Worm (Caenorhabditis elegans) whole organism, late embryonic: ENCODE data around the gene K05F1.8.

ENCODE experiments used
- C08G9.2 ChIP-seq: sonication (generic microtip); optimal IDR thresholded peaks from 2 replicates; lab custom pipeline; 2016; ENCODE audit warnings: mild to moderate bottlenecking, missing genetic modification characterization, moderate library complexity, missing compliant biosample characterization
- C38D4.7 ChIP-seq: fragments of 200-800 bp; sonication (Bioruptor generic); optimal IDR thresholded peaks from 2 replicates; lab custom pipeline; 2018; ENCODE audit warnings: mild to moderate bottlenecking, missing genetic modification characterization, moderate library complexity, missing compliant biosample characterization
- F13H6.1 ChIP-seq: sonication (generic microtip); optimal IDR thresholded peaks from 2 replicates; lab custom pipeline; 2016; ENCODE audit warnings: missing genetic modification characterization, missing compliant biosample characterization
- K09A11.1 ChIP-seq: sonication (generic microtip); optimal IDR thresholded peaks from 2 replicates; lab custom pipeline; 2017; ENCODE audit warnings: antibody characterized with exemption, mild to moderate bottlenecking, missing genetic modification characterization, missing compliant biosample characterization; ENCODE audit not compliant: insufficient read depth
- T23F11.4 ChIP-seq: fragments of 200-800 bp; sonication (Bioruptor generic); optimal IDR thresholded peaks from 2 replicates; lab custom pipeline; 2018; ENCODE audit warnings: mild to moderate bottlenecking, missing genetic modification characterization, missing compliant biosample characterization
- ama-1 ChIP-seq: fragments of 150-350 bp; optimal IDR thresholded peaks from 2 replicates; lab custom pipeline; 2014
- ceh-14 ChIP-seq: sonication (generic microtip); optimal IDR thresholded peaks from 2 replicates; lab custom pipeline; 2016; ENCODE audit warnings: missing genotype, missing genetic modification characterization, missing compliant biosample characterization
- ceh-18 ChIP-seq: sonication (generic microtip); optimal IDR thresholded peaks from 2 replicates; lab custom pipeline; 2016; ENCODE audit warnings: missing genetic modification characterization, missing compliant biosample characterization
- ceh-19 ChIP-seq: fragments of 200-800 bp; sonication (Bioruptor generic); optimal IDR thresholded peaks from 2 replicates; lab custom pipeline; 2018; ENCODE audit warnings: mild to moderate bottlenecking, missing genetic modification characterization, missing compliant biosample characterization
- ceh-2 ChIP-seq: sonication (generic microtip); optimal IDR thresholded peaks from 2 replicates; lab custom pipeline; 2016; ENCODE audit warnings: missing genotype, missing genetic modification characterization, missing compliant biosample characterization
- ceh-24 ChIP-seq: sonication (generic microtip); optimal IDR thresholded peaks from 2 replicates; lab custom pipeline; 2016; ENCODE audit warnings: mild to moderate bottlenecking, missing genetic modification characterization, missing compliant biosample characterization
- ceh-30 ChIP-seq: fragments of 150-350 bp; optimal IDR thresholded peaks from 2 replicates; lab custom pipeline; 2014; ENCODE audit warnings: missing biosample characterization, missing genetic modification characterization
- ceh-31 ChIP-seq: sonication (generic microtip); optimal IDR thresholded peaks from 2 replicates; lab custom pipeline; 2016; ENCODE audit warnings: missing genetic modification characterization, missing compliant biosample characterization
- ceh-34 ChIP-seq: sonication (generic microtip); optimal IDR thresholded peaks from 2 replicates; lab custom pipeline; 2016; ENCODE audit warnings: mild to moderate bottlenecking, missing genetic modification characterization, missing compliant biosample characterization
- ceh-6 ChIP-seq: fragments of 200-800 bp; sonication (Bioruptor generic); optimal IDR thresholded peaks from 2 replicates; lab custom pipeline; 2018; ENCODE audit warnings: mild to moderate bottlenecking, missing genetic modification characterization, missing compliant biosample characterization
- ceh-9 ChIP-seq: sonication (generic microtip); optimal IDR thresholded peaks from 2 replicates; lab custom pipeline; 2016; ENCODE audit warnings: mild to moderate bottlenecking, missing genetic modification characterization, inconsistent platforms, missing compliant biosample characterization
- che-1 ChIP-seq: sonication (generic microtip); optimal IDR thresholded peaks from 2 replicates; lab custom pipeline; 2016; ENCODE audit warnings: mild to moderate bottlenecking, missing genetic modification characterization, missing compliant biosample characterization
- dve-1 ChIP-seq: sonication (generic microtip); optimal IDR thresholded peaks from 2 replicates; lab custom pipeline; 2017; ENCODE audit warnings: antibody characterized with exemption, mild to moderate bottlenecking, missing genetic modification characterization, missing compliant biosample characterization
- elt-2 ChIP-seq: sonication (generic microtip); optimal IDR thresholded peaks from 2 replicates; lab custom pipeline; 2016; ENCODE audit warnings: missing genetic modification reagents, missing genetic modification characterization, missing compliant biosample characterization
- elt-4 ChIP-seq: sonication (generic microtip); optimal IDR thresholded peaks from 2 replicates; lab custom pipeline; 2016; ENCODE audit warnings: missing genetic modification characterization, missing compliant biosample characterization
- fkh-10 ChIP-seq: fragments of 150-350 bp; optimal IDR thresholded peaks from 2 replicates; lab custom pipeline; 2014; ENCODE audit warnings: missing biosample characterization, missing genetic modification reagents, missing genetic modification characterization
- fkh-6 ChIP-seq: sonication (generic microtip); optimal IDR thresholded peaks from 2 replicates; lab custom pipeline; 2016; ENCODE audit warnings: missing genetic modification characterization, missing compliant biosample characterization
- gmeb-2 ChIP-seq: sonication (generic microtip); optimal IDR thresholded peaks from 2 replicates; lab custom pipeline; 2016; ENCODE audit warnings: missing genetic modification characterization, inconsistent platforms, missing compliant biosample characterization
- hlh-13 ChIP-seq: fragments of 200-800 bp; sonication (Bioruptor generic); optimal IDR thresholded peaks from 2 replicates; lab custom pipeline; 2018; ENCODE audit warnings: mild to moderate bottlenecking, missing genetic modification characterization, missing compliant biosample characterization
- hlh-30 ChIP-seq: sonication (generic microtip); optimal IDR thresholded peaks from 2 replicates; lab custom pipeline; 2017; ENCODE audit warnings: antibody characterized with exemption, missing genetic modification characterization, missing compliant biosample characterization; ENCODE audit not compliant: insufficient read depth
- hlh-6 ChIP-seq: sonication (generic microtip); optimal IDR thresholded peaks from 2 replicates; lab custom pipeline; 2016; ENCODE audit warnings: missing genotype, missing genetic modification characterization, missing compliant biosample characterization
- hlh-8 ChIP-seq: sonication (generic microtip); optimal IDR thresholded peaks from 2 replicates; lab custom pipeline; 2016; ENCODE audit warnings: missing genotype, missing genetic modification characterization, missing compliant biosample characterization
- lim-6 ChIP-seq: sonication (generic microtip); optimal IDR thresholded peaks from 2 replicates; lab custom pipeline; 2016; ENCODE audit warnings: missing genetic modification characterization, missing compliant biosample characterization
- madf-2 ChIP-seq: sonication (generic microtip); optimal IDR thresholded peaks from 2 replicates; lab custom pipeline; 2017; ENCODE audit warnings: missing genetic modification characterization, missing compliant biosample characterization
- mec-3 ChIP-seq: sonication (generic microtip); optimal IDR thresholded peaks from 2 replicates; lab custom pipeline; 2016; ENCODE audit warnings: borderline replicate concordance, missing genetic modification characterization, missing compliant biosample characterization
- nfya-1 ChIP-seq: sonication (generic microtip); optimal IDR thresholded peaks from 2 replicates; lab custom pipeline; 2017; ENCODE audit warnings: missing genetic modification characterization, mild to moderate bottlenecking, missing compliant biosample characterization, antibody characterized with exemption, moderate library complexity
- nhr-11 ChIP-seq: fragments of 150-350 bp; optimal IDR thresholded peaks from 2 replicates; lab custom pipeline; 2014; ENCODE audit warnings: missing biosample characterization, missing genetic modification characterization
- nhr-232 ChIP-seq: sonication (generic microtip); optimal IDR thresholded peaks from 2 replicates; lab custom pipeline; 2016; ENCODE audit warnings: missing genetic modification characterization, missing compliant biosample characterization
- npax-4 ChIP-seq: sonication (generic microtip); optimal IDR thresholded peaks from 2 replicates; lab custom pipeline; 2016; ENCODE audit warnings: missing genetic modification characterization, missing compliant biosample characterization
- pag-3 ChIP-seq: sonication (generic microtip); optimal IDR thresholded peaks from 2 replicates; lab custom pipeline; 2016; ENCODE audit warnings: missing compliant biosample characterization, missing genetic modification characterization, borderline replicate concordance
- pat-9 ChIP-seq: fragments of 200-800 bp; sonication (Bioruptor generic); optimal IDR thresholded peaks from 2 replicates; lab custom pipeline; 2018; ENCODE audit warnings: mild to moderate bottlenecking, missing genetic modification characterization, moderate library complexity, missing compliant biosample characterization
- pax-1 ChIP-seq: fragments of 150-350 bp; optimal IDR thresholded peaks from 2 replicates; lab custom pipeline; 2014; ENCODE audit warnings: missing biosample characterization, missing genetic modification characterization
- pha-2 ChIP-seq: sonication (generic microtip); optimal IDR thresholded peaks from 2 replicates; lab custom pipeline; 2017; ENCODE audit warnings: mild to moderate bottlenecking, missing genetic modification characterization, missing compliant biosample characterization
- pqm-1 ChIP-seq: sonication (generic microtip); optimal IDR thresholded peaks from 2 replicates; lab custom pipeline; 2016; ENCODE audit warnings: missing genetic modification characterization, missing compliant biosample characterization
- ref-2 ChIP-seq: sonication (generic microtip); optimal IDR thresholded peaks from 2 replicates; lab custom pipeline; 2016; ENCODE audit warnings: missing genetic modification characterization, missing compliant biosample characterization
- sdc-2 ChIP-seq: sonication (generic microtip); optimal IDR thresholded peaks from 2 replicates; lab custom pipeline; 2016; ENCODE audit warnings: missing genotype, missing genetic modification characterization, missing compliant biosample characterization
- sox-4 ChIP-seq: sonication (generic microtip); optimal IDR thresholded peaks from 2 replicates; lab custom pipeline; 2017; ENCODE audit warnings: mild to moderate bottlenecking, missing genetic modification characterization, inconsistent platforms, missing compliant biosample characterization
- syd-9 ChIP-seq: sonication (generic microtip); optimal IDR thresholded peaks from 2 replicates; lab custom pipeline; 2016; ENCODE audit warnings: mild to moderate bottlenecking, missing genetic modification characterization, moderate library complexity, missing compliant biosample characterization
- tbx-7 ChIP-seq: sonication (generic microtip); optimal IDR thresholded peaks from 2 replicates; lab custom pipeline; 2016; ENCODE audit warnings: missing genotype, missing genetic modification characterization, missing compliant biosample characterization
- ttx-3 ChIP-seq: sonication (generic microtip); optimal IDR thresholded peaks from 2 replicates; lab custom pipeline; 2016; ENCODE audit warnings: missing genetic modification reagents, missing genetic modification characterization, missing compliant biosample characterization
- unc-3 ChIP-seq, 2 experiments: fragments of 200-800 bp in 1 of 2; sonication (Bioruptor generic) in 1 of 2; sonication (generic microtip) in 1 of 2; conservative IDR thresholded peaks in 1 of 2; optimal IDR thresholded peaks in 1 of 2; 2 replicates each; pipeline versions ENCODE4 v1.3.6 to Lab custom; 2016 to 2022; ENCODE audit warnings: missing compliant biosample characterization in 2 of 2, missing genetic modification characterization in 2 of 2, missing genetic modification reagents in 1 of 2
- unc-42 ChIP-seq: sonication (generic microtip); optimal IDR thresholded peaks from 2 replicates; lab custom pipeline; 2016; ENCODE audit warnings: missing genotype, missing genetic modification characterization, missing compliant biosample characterization
- unc-55 ChIP-seq: sonication (generic microtip); optimal IDR thresholded peaks from 2 replicates; lab custom pipeline; 2017; ENCODE audit warnings: missing biosample characterization, missing genetic modification reagents, missing genetic modification characterization
- unc-86 ChIP-seq: sonication (generic microtip); optimal IDR thresholded peaks from 2 replicates; lab custom pipeline; 2016; ENCODE audit warnings: missing genetic modification characterization, missing compliant biosample characterization
- zip-5 ChIP-seq: sonication (generic microtip); optimal IDR thresholded peaks from 2 replicates; lab custom pipeline; 2016; ENCODE audit warnings: missing genetic modification characterization, missing compliant biosample characterization
- ztf-16 ChIP-seq: sonication (generic microtip); optimal IDR thresholded peaks from 2 replicates; lab custom pipeline; 2017; ENCODE audit warnings: missing genetic modification characterization, missing compliant biosample characterization

K05F1.8 gene

DNA sequence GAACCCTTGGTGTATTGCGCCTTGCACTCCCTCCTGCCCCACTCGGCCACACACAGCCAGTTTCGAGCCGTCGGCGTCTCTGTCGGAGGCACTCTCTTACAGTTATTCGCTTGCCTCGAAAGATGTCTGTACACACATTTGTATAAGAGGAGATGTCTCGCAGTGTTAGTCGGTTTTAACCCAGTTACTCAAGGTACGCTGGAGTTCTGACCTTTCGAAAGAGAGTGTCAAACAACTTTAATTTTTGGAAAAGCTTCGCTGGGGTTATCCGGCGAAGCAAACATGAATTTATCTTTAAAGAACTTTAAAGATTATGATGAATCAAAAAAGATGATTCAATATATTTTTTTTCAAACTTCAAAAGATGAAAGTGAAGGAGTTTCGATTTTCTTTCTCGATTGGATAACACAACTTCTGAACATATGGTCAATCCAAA lies 45.3 kb upstream of the K05F1.8 start (continued):
- TF ChIP-seq pat-9 (tag; lab: Kevin White, UChicago) (peak; percentile 83), C38D4.7 (GFP tag; lab: Kevin White, UChicago) (peak; percentile 59), ceh-31 (tag; lab: Kevin White, UChicago) (peak; percentile 95), ceh-9 (tag; lab: Kevin White, UChicago) (no peak), unc-55 (peak; percentile 79), ceh-19 (GFP tag; lab: Kevin White, UChicago) (peak; percentile 89), ceh-14 (tag; lab: Kevin White, UChicago) (peak; percentile 94), ceh-18 (tag; lab: Kevin White, UChicago) (peak; percentile 99), K09A11.1 (tag; lab: Kevin White, UChicago) (peak; percentile 76), ref-2 (tag; lab: Kevin White, UChicago) (peak; percentile 87), hlh-6 (peak; percentile 65), elt-2 (tag; lab: Kevin White, UChicago) (peak; percentile 99), fkh-10 (GFP tag; lab: Kevin White, UChicago) (peak; percentile 73), lim-6 (tag; lab: Kevin White, UChicago) (peak; percentile 77), ttx-3 (tag; lab: Kevin White, UChicago) (peak; percentile 70), zip-5 (tag; lab: Kevin White, UChicago) (peak; percentile 32), syd-9 (tag; lab: Kevin White, UChicago) (peak; percentile 85), ztf-16 (tag; lab: Kevin White, UChicago) (peak; percentile 83), ceh-30 (tag; lab: Kevin White, UChicago) (peak; percentile 79), sdc-2 (tag; lab: Kevin White, UChicago) (peak; percentile 74), pha-2 (tag; lab: Kevin White, UChicago) (peak; percentile 82), tbx-7 (peak; percentile 44), C08G9.2 (tag; lab: Kevin White, UChicago) (peak; percentile 82), ceh-24 (peak; percentile 68), dve-1 (tag; lab: Kevin White, UChicago) (peak; percentile 99), unc-3 (GFP tag; conservative IDR thresholded peaks at IDR 0.05; lab: Robert Waterston, UW) (peak; percentile 53; the same call in 1 of the 2 replicates), unc-3 (tag; optimal IDR thresholded peaks at IDR 0.05; lab: Kevin White, UChicago) (peak; percentile 85), unc-86 (tag; lab: Kevin White, UChicago) (peak; percentile 83), sox-4 (tag; lab: Kevin White, UChicago) (peak; percentile 81), pqm-1 (tag; lab: Kevin White, UChicago) (peak; percentile 95), T23F11.4 (GFP tag; lab: Kevin White, UChicago) (peak; percentile 87), pag-3 (tag; lab: Kevin White, UChicago) (peak; percentile 70), ceh-34 (tag; lab: Kevin White, UChicago) (peak; percentile 92), unc-42 (tag; lab: Kevin White, UChicago) (peak; percentile 99), npax-4 (peak; percentile 54), pax-1 (tag; lab: Kevin White, UChicago) (peak; percentile 91), fkh-6 (tag; lab: Kevin White, UChicago) (peak; percentile 72), gmeb-2 (peak; percentile 55), ceh-2 (tag; lab: Kevin White, UChicago) (peak; percentile 82), mec-3 (tag; lab: Kevin White, UChicago) (peak; percentile 59), madf-2 (tag; lab: Kevin White, UChicago) (peak; percentile 81), ama-1 (lab: Kevin White, UChicago) (peak; percentile 100), elt-4 (no peak), nhr-11 (tag; lab: Kevin White, UChicago) (peak; percentile 58), che-1 (tag; lab: Kevin White, UChicago) (peak; percentile 66), hlh-13 (GFP tag; lab: Kevin White, UChicago) (peak; percentile 17), F13H6.1 (tag; lab: Kevin White, UChicago) (peak; percentile 87), hlh-30 (tag; lab: Kevin White, UChicago) (peak; percentile 60), hlh-8 (peak; percentile 76), nhr-232 (tag; lab: Kevin White, UChicago) (peak; percentile 46), nfya-1 (peak; percentile 92), ceh-6 (peak; percentile 53)
